Fruit fly (Drosophila melanogaster) whole organism, embryonic: ENCODE measurements around the gene CG13917.

Source experiments
- Atf3 ChIP-seq: fragments of 200-800 bp; sonication (Bioruptor generic); optimal IDR thresholded peaks from 3 replicates; lab custom pipeline; 2016; ENCODE audit warnings: missing biosample characterization, missing genetic modification characterization
- CG10543 ChIP-seq: fragments of 200-800 bp; sonication (Bioruptor generic); optimal IDR thresholded peaks from 3 replicates; lab custom pipeline; 2017; ENCODE audit warnings: missing biosample characterization, mild to moderate bottlenecking, missing genetic modification characterization, moderate library complexity
- CG10565 ChIP-seq: fragments of 200-800 bp; sonication (Bioruptor generic); optimal IDR thresholded peaks from 3 replicates; lab custom pipeline; 2016; ENCODE audit warnings: missing biosample characterization, mild to moderate bottlenecking, missing genetic modification characterization
- CG11085 ChIP-seq: fragments of 200-800 bp; sonication (Bioruptor generic); IDR thresholded peaks from 2 replicates; pipeline ENCODE4 v1.3.6; 2022; ENCODE audit warnings: missing biosample characterization, missing genetic modification characterization
- CG12769 ChIP-seq: fragments of 200-800 bp; sonication (Bioruptor generic); optimal IDR thresholded peaks from 2 replicates; lab custom pipeline; 2019; ENCODE audit warnings: missing biosample characterization, mild to moderate bottlenecking, missing genetic modification characterization, moderate library complexity
- CG12942 ChIP-seq: fragments of 200-800 bp; sonication (Bioruptor generic); optimal IDR thresholded peaks from 3 replicates; lab custom pipeline; 2016; ENCODE audit warnings: missing biosample characterization, missing genetic modification characterization
- CG14965 ChIP-seq: fragments of 200-800 bp; sonication (Bioruptor generic); optimal IDR thresholded peaks from 2 replicates; lab custom pipeline; 2016; ENCODE audit warnings: missing biosample characterization, missing genetic modification characterization, borderline replicate concordance
- CG16815 ChIP-seq: fragments of 200-800 bp; sonication (Bioruptor generic); optimal IDR thresholded peaks from 3 replicates; lab custom pipeline; 2017; ENCODE audit warnings: missing biosample characterization, mild to moderate bottlenecking, missing genetic modification characterization
- CG17359 ChIP-seq: fragments of 200-800 bp; sonication (Bioruptor generic); optimal IDR thresholded peaks from 3 replicates; lab custom pipeline; 2018; ENCODE audit warnings: missing biosample characterization, mild to moderate bottlenecking, missing genetic modification characterization, moderate library complexity
- CG2712 ChIP-seq: fragments of 200-800 bp; optimal IDR thresholded peaks from 3 replicates; lab custom pipeline; 2019; ENCODE audit warnings: missing biosample characterization, mild to moderate bottlenecking, missing genetic modification characterization, moderate library complexity
- CG2875 ChIP-seq: fragments of 200-800 bp; sonication (Bioruptor generic); optimal IDR thresholded peaks from 2 replicates; lab custom pipeline; 2017; ENCODE audit warnings: missing biosample characterization, mild to moderate bottlenecking, missing genetic modification characterization, missing genetic modification reagents
- CG31388 ChIP-seq: fragments of 200-800 bp; sonication (Bioruptor generic); optimal IDR thresholded peaks from 2 replicates; lab custom pipeline; 2016; ENCODE audit warnings: missing biosample characterization, missing genetic modification characterization
- CG3281 ChIP-seq: fragments of 200-800 bp; sonication (Bioruptor generic); optimal IDR thresholded peaks from 3 replicates; lab custom pipeline; 2017; ENCODE audit warnings: missing biosample characterization, mild to moderate bottlenecking, missing genetic modification characterization
- CG3726 ChIP-seq: fragments of 200-800 bp; sonication (Bioruptor generic); IDR thresholded peaks from 3 replicates; pipeline ENCODE4, ENCODE4 v1.3.6; 2022; ENCODE audit warnings: missing biosample characterization, missing genetic modification characterization
- CG3838 ChIP-seq: fragments of 200-800 bp; sonication (Bioruptor generic); optimal IDR thresholded peaks from 3 replicates; lab custom pipeline; 2016; ENCODE audit warnings: missing biosample characterization, missing genetic modification characterization
- CG4328 ChIP-seq: fragments of 200-800 bp; sonication (Bioruptor generic); optimal IDR thresholded peaks from 3 replicates; lab custom pipeline; 2017; ENCODE audit warnings: missing biosample characterization, missing genetic modification reagents, missing genetic modification characterization
- CG6683 ChIP-seq: fragments of 200-800 bp; sonication (Bioruptor generic); optimal IDR thresholded peaks from 2 replicates; lab custom pipeline; 2017; ENCODE audit warnings: missing biosample characterization, mild to moderate bottlenecking, missing genetic modification characterization, missing genetic modification reagents
- CG7271 ChIP-seq: fragments of 200-800 bp; sonication (Bioruptor generic); optimal IDR thresholded peaks from 2 replicates; lab custom pipeline; 2018; ENCODE audit warnings: missing biosample characterization, mild to moderate bottlenecking, missing genetic modification characterization, moderate library complexity
- CG8944 ChIP-seq: fragments of 200-800 bp; sonication (Bioruptor generic); optimal IDR thresholded peaks from 3 replicates; lab custom pipeline; 2016; ENCODE audit warnings: missing biosample characterization, missing genetic modification characterization
- Eip74EF ChIP-seq, 2 experiments: fragments of 200-800 bp in 1 of 2; fragments of >200 bp in 1 of 2; sonication (Bioruptor generic) in 1 of 2; optimal IDR thresholded peaks; 2 replicates each; lab custom pipeline; 2017 to 2019; ENCODE audit warnings: missing biosample characterization in 2 of 2, missing genetic modification characterization in 2 of 2, mild to moderate bottlenecking in 1 of 2, moderate library complexity in 1 of 2
- Fer3 ChIP-seq: fragments of 200-800 bp; sonication (Bioruptor generic); optimal IDR thresholded peaks from 2 replicates; lab custom pipeline; 2018; ENCODE audit warnings: missing biosample characterization, mild to moderate bottlenecking, missing genetic modification characterization, moderate library complexity
- Gsc ChIP-seq: fragments of 200-800 bp; sonication (Bioruptor generic); IDR thresholded peaks from 2 replicates; pipeline ENCODE4 v1.3.6; 2022; ENCODE audit warnings: missing biosample characterization, missing genetic modification characterization
- HmgZ ChIP-seq: fragments of 200-800 bp; sonication (Bioruptor generic); optimal IDR thresholded peaks from 2 replicates; lab custom pipeline; 2018; ENCODE audit warnings: missing biosample characterization, mild to moderate bottlenecking, missing genetic modification characterization
- Mrtf ChIP-seq: fragments of 200-800 bp; sonication (Bioruptor generic); IDR thresholded peaks from 3 replicates; pipeline ENCODE4 v1.3.6; 2022; ENCODE audit warnings: missing biosample characterization, missing genetic modification characterization
- Spps ChIP-seq: fragments of 200-800 bp; sonication (Bioruptor generic); optimal IDR thresholded peaks from 2 replicates; lab custom pipeline; 2018; ENCODE audit warnings: missing biosample characterization, mild to moderate bottlenecking, missing genetic modification characterization
- ara ChIP-seq: fragments of 200-800 bp; sonication (Bioruptor generic); IDR thresholded peaks from 2 replicates; pipeline ENCODE4 v1.3.6; 2022; ENCODE audit warnings: missing biosample characterization, missing genetic modification characterization
- ato ChIP-seq: fragments of 200-800 bp; sonication (Bioruptor generic); IDR thresholded peaks from 2 replicates; pipeline ENCODE4 v1.3.6; 2022; ENCODE audit warnings: missing biosample characterization, missing genetic modification characterization; ENCODE audit not compliant: partially characterized antibody
- chinmo ChIP-seq: fragments of 200-800 bp; sonication (Bioruptor generic); IDR thresholded peaks from 4 replicates; pipeline ENCODE4 v1.3.6; 2022; ENCODE audit warnings: missing biosample characterization, missing genetic modification characterization; ENCODE audit not compliant: partially characterized antibody
- chm ChIP-seq: fragments of 200-800 bp; sonication (Bioruptor generic); IDR thresholded peaks from 2 replicates; pipeline ENCODE4 v1.3.6; 2022; ENCODE audit warnings: missing biosample characterization, missing genetic modification characterization
- ci ChIP-seq: fragments of 200-800 bp; sonication (Bioruptor generic); IDR thresholded peaks from 3 replicates; pipeline ENCODE4 v1.3.6; 2022; ENCODE audit warnings: missing biosample characterization, missing genetic modification characterization
- crol ChIP-seq: fragments of 200-800 bp; sonication (Bioruptor generic); IDR thresholded peaks from 2 replicates; pipeline ENCODE4 v1.3.6; 2022; ENCODE audit warnings: missing biosample characterization, missing genetic modification characterization
- cwo ChIP-seq: fragments of 200-800 bp; sonication (Bioruptor generic); optimal IDR thresholded peaks from 3 replicates; lab custom pipeline; 2017; ENCODE audit warnings: missing biosample characterization, missing genetic modification characterization, mild to moderate bottlenecking, moderate library complexity, missing genetic modification reagents
- gsb ChIP-seq: fragments of 200-800 bp; sonication (Bioruptor generic); IDR thresholded peaks from 2 replicates; pipeline ENCODE4 v1.3.6; 2022; ENCODE audit warnings: missing biosample characterization, missing genetic modification characterization
- h ChIP-seq: fragments of >200 bp; optimal IDR thresholded peaks from 2 replicates; lab custom pipeline; 2017
- luna ChIP-seq: fragments of 200-800 bp; sonication (Bioruptor generic); optimal IDR thresholded peaks from 2 replicates; lab custom pipeline; 2016; ENCODE audit warnings: missing biosample characterization, missing genetic modification characterization
- peb ChIP-seq: fragments of 200-800 bp; sonication (Bioruptor generic); IDR thresholded peaks from 2 replicates; pipeline ENCODE4 v1.3.6; 2022; ENCODE audit warnings: missing biosample characterization, missing genetic modification characterization
- pfk ChIP-seq: fragments of 200-800 bp; sonication (Bioruptor generic); optimal IDR thresholded peaks from 2 replicates; lab custom pipeline; 2018; ENCODE audit warnings: missing biosample characterization, mild to moderate bottlenecking, missing genetic modification characterization, moderate library complexity
- psq ChIP-seq: fragments of 200-800 bp; sonication (Bioruptor generic); optimal IDR thresholded peaks from 2 replicates; lab custom pipeline; 2017; ENCODE audit warnings: missing biosample characterization, missing genetic modification characterization
- ro ChIP-seq: fragments of 200-800 bp; sonication (Bioruptor generic); IDR thresholded peaks from 2 replicates; pipeline ENCODE4 v1.3.6; 2022; ENCODE audit warnings: missing biosample characterization, missing genetic modification characterization
- run ChIP-seq: fragments of 200-800 bp; sonication (Bioruptor generic); optimal IDR thresholded peaks from 3 replicates; lab custom pipeline; 2018; ENCODE audit warnings: missing biosample characterization, mild to moderate bottlenecking, missing genetic modification characterization
- sd ChIP-seq: fragments of 200-800 bp; sonication (Bioruptor generic); optimal IDR thresholded peaks from 3 replicates; lab custom pipeline; 2018; ENCODE audit warnings: missing biosample characterization, mild to moderate bottlenecking, missing genetic modification characterization, moderate library complexity
- slp2 ChIP-seq: fragments of 200-800 bp; sonication (Bioruptor generic); optimal IDR thresholded peaks from 2 replicates; lab custom pipeline; 2016; ENCODE audit warnings: missing biosample characterization, missing genetic modification characterization
- sqz ChIP-seq: fragments of 200-800 bp; sonication (Bioruptor generic); optimal IDR thresholded peaks from 3 replicates; lab custom pipeline; 2018; ENCODE audit warnings: missing biosample characterization, mild to moderate bottlenecking, missing genetic modification characterization
- sr ChIP-seq: fragments of 200-800 bp; sonication (Bioruptor generic); IDR thresholded peaks from 3 replicates; pipeline ENCODE4 v1.3.6; 2022; ENCODE audit warnings: missing biosample characterization, missing genetic modification characterization
- tio ChIP-seq: fragments of 200-800 bp; sonication (Bioruptor generic); optimal IDR thresholded peaks from 2 replicates; lab custom pipeline; 2017; ENCODE audit warnings: missing biosample characterization, missing genetic modification characterization, inconsistent platforms
- trem ChIP-seq: fragments of 200-800 bp; optimal IDR thresholded peaks from 3 replicates; lab custom pipeline; 2019; ENCODE audit warnings: missing biosample characterization, mild to moderate bottlenecking, missing genetic modification characterization, moderate library complexity
- vnd ChIP-seq: fragments of 200-800 bp; sonication (Bioruptor generic); IDR thresholded peaks from 3 replicates; pipeline ENCODE4 v1.3.6; 2022; ENCODE audit warnings: missing biosample characterization, missing genetic modification characterization; ENCODE audit not compliant: partially characterized antibody
- wdn ChIP-seq: fragments of 200-800 bp; sonication (Bioruptor generic); IDR thresholded peaks from 2 replicates; pipeline ENCODE4 v1.3.6; 2022; ENCODE audit warnings: missing biosample characterization, missing genetic modification characterization
- zfh1 ChIP-seq: fragments of 200-800 bp; sonication (Bioruptor generic); IDR thresholded peaks from 3 replicates; pipeline ENCODE4 v1.3.6; 2022; ENCODE audit warnings: missing biosample characterization, missing genetic modification characterization

Gene CG13917

DNA sequence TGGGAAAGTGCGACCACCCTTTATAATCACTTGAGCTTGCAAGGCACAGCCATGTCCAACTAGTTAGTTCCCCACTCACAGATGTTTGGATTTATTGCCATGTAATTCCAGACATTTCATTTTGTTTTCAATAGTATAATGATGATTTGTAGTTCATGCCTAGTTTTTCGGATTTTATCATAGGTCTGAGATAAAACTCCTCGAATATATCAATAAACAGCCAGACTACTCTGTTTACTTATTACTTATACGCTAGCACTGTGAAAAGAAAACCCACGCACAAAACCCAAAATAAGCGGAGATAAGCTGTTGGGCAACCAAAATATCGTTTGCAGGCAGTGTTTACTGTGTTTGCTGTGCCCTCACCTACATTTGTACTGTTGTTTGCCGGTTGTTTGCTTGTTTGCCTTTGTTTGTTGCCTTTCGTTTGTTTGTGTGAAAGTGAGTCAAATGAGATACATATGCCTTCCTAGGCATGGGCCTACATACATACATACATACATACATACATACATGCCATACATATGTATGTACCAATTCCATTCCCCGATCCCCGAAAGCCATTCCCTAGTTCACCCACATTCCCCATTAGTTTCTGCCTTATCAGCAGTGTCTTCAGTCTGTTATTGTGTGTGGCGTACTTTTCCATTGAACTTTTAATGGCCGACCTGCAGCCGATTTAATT is 2.8 kb downstream of the CG13917 start (continued):
- TF ChIP-seq CG2875 (GFP tag; lab: Kevin White, UChicago) (peak; percentile 88), CG17359 (tag; lab: Kevin White, UChicago) (peak; percentile 78), CG4328 (GFP tag; lab: Kevin White, UChicago) (peak; percentile 71)

DNA sequence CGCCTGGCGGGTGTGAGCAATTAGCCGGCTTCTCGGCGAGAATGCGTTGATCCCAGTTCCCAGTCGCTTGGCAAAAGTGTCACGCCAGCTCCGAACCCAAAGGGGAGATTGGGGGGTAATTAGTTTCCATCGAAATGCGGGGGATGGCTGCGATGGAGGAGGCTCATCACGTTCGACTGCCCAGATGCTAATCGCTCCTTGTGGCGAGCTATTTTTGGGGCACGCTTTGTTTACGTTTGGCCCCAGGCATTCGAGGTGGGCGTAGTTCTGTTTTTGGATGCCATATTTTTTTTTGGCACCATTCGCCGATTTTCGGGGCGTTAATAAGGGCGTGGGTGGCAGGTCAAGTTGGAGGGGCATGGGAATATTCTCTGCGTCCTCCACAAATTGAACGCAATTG is 3.7 kb downstream of the CG13917 start:
- TF ChIP-seq sd (tag; lab: Kevin White, UChicago) (peak; percentile 71), ara (GFP tag; lab: Robert Waterston, UW) (no peak), run (no peak), CG14965 (GFP tag; lab: Kevin White, UChicago) (no peak), h (lab: Kevin White, UChicago) (no peak), Fer3 (tag; lab: Kevin White, UChicago) (no peak), Eip74EF (GFP tag; optimal IDR thresholded peaks at IDR 0.05; lab: Kevin White, UChicago) (no peak), sqz (GFP tag; lab: Kevin White, UChicago) (no peak), CG10543 (GFP tag; lab: Kevin White, UChicago) (peak; percentile 46), luna (no peak), ato (GFP tag; lab: Robert Waterston, UW) (no peak), CG31388 (GFP tag; lab: Kevin White, UChicago) (no peak), Atf3 (GFP tag; lab: Kevin White, UChicago) (no peak), crol (peak; percentile 79), Gsc (GFP tag; lab: Robert Waterston, UW) (no peak), CG7271 (tag; lab: Kevin White, UChicago) (no peak), cwo (GFP tag; lab: Kevin White, UChicago) (no peak), CG6683 (GFP tag; lab: Kevin White, UChicago) (no peak), ci (GFP tag; lab: Robert Waterston, UW) (0 out of 3 replicates have a peak, but pooled peaks have one; percentile 9), CG3281 (GFP tag; lab: Kevin White, UChicago) (no peak), CG12942 (GFP tag; lab: Kevin White, UChicago) (no peak), psq (GFP tag; lab: Kevin White, UChicago) (no peak), trem (no peak), CG10565 (no peak), vnd (GFP tag; lab: Robert Waterston, UW) (no peak), tio (GFP tag; lab: Kevin White, UChicago) (no peak), pfk (no peak), chinmo (0 out of 4 replicates have a peak, but pooled peaks have one; percentile 23), CG8944 (no peak), HmgZ (tag; lab: Kevin White, UChicago) (no peak), chm (GFP tag; lab: Robert Waterston, UW) (no peak), sr (peak; percentile 88), Mrtf (no peak), CG3726 (no peak), ro (GFP tag; lab: Robert Waterston, UW) (no peak), Spps (tag; lab: Kevin White, UChicago) (no peak), slp2 (GFP tag; lab: Kevin White, UChicago) (no peak), CG12769 (tag; lab: Kevin White, UChicago) (peak; percentile 79), CG3838 (no peak), wdn (GFP tag; lab: Robert Waterston, UW) (no peak), gsb (GFP tag; lab: Robert Waterston, UW) (no peak), peb (GFP tag; lab: Robert Waterston, UW) (no peak), CG2712 (tag; lab: Kevin White, UChicago) (no peak), zfh1 (GFP tag; lab: Robert Waterston, UW) (no peak), CG16815 (GFP tag; lab: Kevin White, UChicago) (no peak), CG11085 (GFP tag; lab: Robert Waterston, UW) (no peak)
